Worm (Caenorhabditis elegans) whole organism, L1 larva: ENCODE results near the gene srxa-11.

Experiments used
- C16A3.4 ChIP-seq: fragments of 150-350 bp; optimal IDR thresholded peaks from 2 replicates; lab custom pipeline; 2014; ENCODE audit warnings: missing biosample characterization, missing genetic modification characterization
- C34B4.2 ChIP-seq: sonication (generic microtip); optimal IDR thresholded peaks from 2 replicates; lab custom pipeline; 2017; ENCODE audit warnings: mild to moderate bottlenecking, missing genetic modification characterization, missing compliant biosample characterization
- Y116A8C.19 ChIP-seq: sonication (generic microtip); optimal IDR thresholded peaks from 2 replicates; lab custom pipeline; 2016; ENCODE audit warnings: missing compliant biosample characterization, missing genetic modification characterization, borderline replicate concordance
- aha-1 ChIP-seq: fragments of 150-350 bp; optimal IDR thresholded peaks from 2 replicates; lab custom pipeline; 2014; ENCODE audit warnings: missing biosample characterization, missing genetic modification characterization
- blmp-1 ChIP-seq: fragments of 150-350 bp; optimal IDR thresholded peaks from 2 replicates; lab custom pipeline; 2014; ENCODE audit warnings: missing biosample characterization, missing genetic modification characterization
- ceh-90 ChIP-seq: sonication (generic microtip); optimal IDR thresholded peaks from 2 replicates; lab custom pipeline; 2016; ENCODE audit warnings: missing genetic modification characterization, missing compliant biosample characterization
- ces-1 ChIP-seq: fragments of 150-350 bp; optimal IDR thresholded peaks from 2 replicates; lab custom pipeline; 2014; ENCODE audit warnings: missing biosample characterization, missing genetic modification reagents, missing genetic modification characterization
- dpl-1 ChIP-seq, 3 experiments: fragments of 150-350 bp in 2 of 3; sonication (generic microtip) in 1 of 3; optimal IDR thresholded peaks; 2 replicates each; lab custom pipeline; 2014 to 2017; ENCODE audit warnings: missing biosample characterization in 3 of 3, missing genetic modification characterization in 3 of 3, missing genetic modification reagents in 3 of 3
- efl-1 ChIP-seq, 4 experiments: fragments of 150-350 bp; optimal IDR thresholded peaks in 3 of 4; peaks in 1 of 4; 1 replicate in 1 of 4; 2 replicates in 3 of 4; lab custom pipeline; 2014; ENCODE audit warnings: missing biosample characterization in 2 of 4, missing genetic modification characterization in 2 of 4, missing genetic modification reagents in 2 of 4
- egl-13 ChIP-seq: sonication (generic microtip); optimal IDR thresholded peaks from 2 replicates; lab custom pipeline; 2016; ENCODE audit warnings: missing genotype, missing genetic modification reagents, missing genetic modification characterization, missing compliant biosample characterization
- elt-2 ChIP-seq: sonication (generic microtip); optimal IDR thresholded peaks from 2 replicates; lab custom pipeline; 2016; ENCODE audit warnings: missing genetic modification characterization, mild to moderate bottlenecking, inconsistent platforms, missing compliant biosample characterization, missing genetic modification reagents
- fkh-10 ChIP-seq: sonication (generic microtip); optimal IDR thresholded peaks from 2 replicates; lab custom pipeline; 2017; ENCODE audit warnings: missing biosample characterization, missing genetic modification reagents, missing genetic modification characterization
- fos-1 ChIP-seq: fragments of 150-350 bp; optimal IDR thresholded peaks from 2 replicates; lab custom pipeline; 2014; ENCODE audit warnings: missing biosample characterization, missing genetic modification characterization
- grh-1 ChIP-seq: fragments of 200-800 bp; sonication (Bioruptor generic); IDR thresholded peaks from 2 replicates; pipeline ENCODE4 v1.3.6; 2022; ENCODE audit warnings: missing genetic modification reagents, missing genetic modification characterization, missing compliant biosample characterization
- hpl-2 ChIP-seq: fragments of 150-350 bp; optimal IDR thresholded peaks from 2 replicates; lab custom pipeline; 2014; ENCODE audit warnings: missing biosample characterization, missing genetic modification reagents, missing genetic modification characterization
- isw-1 ChIP-seq: fragments of 200-800 bp; sonication (Bioruptor generic); IDR thresholded peaks from 2 replicates; pipeline ENCODE4 v1.3.6; 2022; ENCODE audit warnings: missing genetic modification characterization, missing compliant biosample characterization
- jun-1 ChIP-seq: fragments of 150-350 bp; optimal IDR thresholded peaks from 2 replicates; lab custom pipeline; 2014; ENCODE audit warnings: missing biosample characterization, missing genetic modification reagents, missing genetic modification characterization
- lin-14 ChIP-seq: fragments of 200-800 bp; sonication (Bioruptor generic); optimal IDR thresholded peaks from 2 replicates; lab custom pipeline; 2018; ENCODE audit warnings: mild to moderate bottlenecking, missing genetic modification characterization, moderate library complexity, missing compliant biosample characterization
- lin-35 ChIP-seq, 2 experiments: fragments of 150-350 bp; optimal IDR thresholded peaks; 2 replicates each; lab custom pipeline; 2014; ENCODE audit warnings: missing biosample characterization in 2 of 2, missing genetic modification characterization in 2 of 2, missing genetic modification reagents in 2 of 2
- lsy-2 ChIP-seq, 2 experiments: fragments of 150-350 bp; optimal IDR thresholded peaks; 2 replicates each; lab custom pipeline; 2014; ENCODE audit warnings: missing biosample characterization in 2 of 2, missing genetic modification characterization in 2 of 2
- mab-9 ChIP-seq: fragments of 200-800 bp; sonication (Bioruptor generic); IDR thresholded peaks from 2 replicates; pipeline ENCODE4 v1.3.6; 2022; ENCODE audit warnings: missing genetic modification reagents, missing genetic modification characterization, missing compliant biosample characterization
- mef-2 ChIP-seq: fragments of 150-350 bp; optimal IDR thresholded peaks from 2 replicates; lab custom pipeline; 2014; ENCODE audit warnings: missing biosample characterization, missing genetic modification characterization
- mep-1 ChIP-seq: fragments of 150-350 bp; optimal IDR thresholded peaks from 2 replicates; lab custom pipeline; 2014; ENCODE audit warnings: missing biosample characterization, missing genetic modification characterization
- nhr-11 ChIP-seq: fragments of 150-350 bp; optimal IDR thresholded peaks from 2 replicates; lab custom pipeline; 2014; ENCODE audit warnings: missing biosample characterization, missing genetic modification characterization
- nhr-20 ChIP-seq: sonication (generic microtip); optimal IDR thresholded peaks from 2 replicates; lab custom pipeline; 2016; ENCODE audit warnings: mild to moderate bottlenecking, missing genetic modification characterization, missing compliant biosample characterization
- nhr-237 ChIP-seq: fragments of 150-350 bp; optimal IDR thresholded peaks from 2 replicates; lab custom pipeline; 2014; ENCODE audit warnings: missing biosample characterization, missing genetic modification characterization
- nhr-47 ChIP-seq: sonication (generic microtip); optimal IDR thresholded peaks from 2 replicates; lab custom pipeline; 2016; ENCODE audit warnings: mild to moderate bottlenecking, missing genetic modification characterization, moderate library complexity, missing compliant biosample characterization
- nhr-76 ChIP-seq: sonication (generic microtip); optimal IDR thresholded peaks from 2 replicates; lab custom pipeline; 2017; ENCODE audit warnings: missing biosample characterization, missing genetic modification characterization
- nhr-84 ChIP-seq: sonication (generic microtip); optimal IDR thresholded peaks from 2 replicates; lab custom pipeline; 2017; ENCODE audit warnings: missing biosample characterization, missing genetic modification characterization
- pag-3 ChIP-seq: sonication (generic microtip); optimal IDR thresholded peaks from 2 replicates; lab custom pipeline; 2017; ENCODE audit warnings: missing genetic modification characterization, mild to moderate bottlenecking, missing compliant biosample characterization, antibody characterized with exemption, borderline replicate concordance; ENCODE audit not compliant: insufficient read depth
- pqm-1 ChIP-seq: sonication (generic microtip); optimal IDR thresholded peaks from 3 replicates; lab custom pipeline; 2017; ENCODE audit warnings: missing biosample characterization, missing genetic modification characterization
- rnt-1 ChIP-seq: sonication (generic microtip); optimal IDR thresholded peaks from 2 replicates; lab custom pipeline; 2016; ENCODE audit warnings: mild to moderate bottlenecking, missing genetic modification characterization, moderate library complexity, missing compliant biosample characterization
- snpc-4 ChIP-seq: fragments of 150-350 bp; optimal IDR thresholded peaks from 2 replicates; lab custom pipeline; 2014; ENCODE audit warnings: missing biosample characterization, missing genetic modification characterization
- snu-23 ChIP-seq: sonication (generic microtip); optimal IDR thresholded peaks from 2 replicates; lab custom pipeline; 2016; ENCODE audit warnings: missing genetic modification characterization, missing compliant biosample characterization
- tlp-1 ChIP-seq: fragments of 150-350 bp; optimal IDR thresholded peaks from 2 replicates; lab custom pipeline; 2014; ENCODE audit warnings: missing biosample characterization, missing genetic modification characterization
- unc-86 ChIP-seq: sonication (generic microtip); optimal IDR thresholded peaks from 2 replicates; lab custom pipeline; 2016; ENCODE audit warnings: missing genetic modification characterization, missing compliant biosample characterization
- xbp-1 ChIP-seq: sonication (generic microtip); optimal IDR thresholded peaks from 2 replicates; lab custom pipeline; 2016; ENCODE audit warnings: missing genetic modification characterization, missing compliant biosample characterization
- ztf-4 ChIP-seq: fragments of 150-350 bp; optimal IDR thresholded peaks from 2 replicates; lab custom pipeline; 2014; ENCODE audit warnings: missing biosample characterization, missing genetic modification characterization

The srxa-11 gene

DNA sequence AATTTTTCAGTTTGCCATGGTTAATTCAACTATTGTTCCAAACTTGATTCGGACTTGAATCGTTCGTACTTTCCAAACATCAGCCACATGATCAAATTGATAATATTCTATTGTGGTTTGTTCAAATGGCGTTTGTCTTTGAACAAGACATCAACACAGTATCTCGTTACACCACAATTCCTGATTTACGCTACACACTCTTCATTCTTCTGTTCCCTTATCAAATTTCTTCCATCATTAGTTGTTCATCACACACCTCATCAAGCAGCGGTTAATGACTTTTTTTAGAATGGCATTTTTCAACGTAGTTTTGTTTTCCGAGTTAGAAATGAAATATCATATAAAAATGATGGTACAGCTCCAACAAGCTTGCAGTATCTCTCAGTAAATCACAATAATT, 45.7 kb upstream of the srxa-11 start (continued):
- TF ChIP-seq dpl-1 (GFP tag; optimal IDR thresholded peaks at IDR 0.05; lab: Kevin White, UChicago) = peak in 1 of 3 experiments; percentile 35
- TF ChIP-seq ceh-90 (tag; lab: Kevin White, UChicago) = no peak
- no peak for TF ChIP-seq aha-1 (tag; lab: Kevin White, UChicago)
- TF ChIP-seq hpl-2 (GFP tag; lab: Kevin White, UChicago) = no peak
- TF ChIP-seq unc-86 = no peak
- TF ChIP-seq lin-14 (GFP tag; lab: Kevin White, UChicago) = peak; percentile 46
- TF ChIP-seq isw-1 (GFP tag; lab: Robert Waterston, UW) = no peak
- no peak for TF ChIP-seq mab-9 (GFP tag; lab: Robert Waterston, UW)
- TF ChIP-seq nhr-20 (tag; lab: Kevin White, UChicago) = peak; percentile 48
- no peak for TF ChIP-seq jun-1 (tag; lab: Kevin White, UChicago)
- no peak for TF ChIP-seq ztf-4
- no peak for TF ChIP-seq Y116A8C.19 (tag; lab: Kevin White, UChicago)
- TF ChIP-seq xbp-1 = no peak
- no peak for TF ChIP-seq pqm-1 (tag; lab: Kevin White, UChicago)
- TF ChIP-seq pag-3 (tag; lab: Kevin White, UChicago) = peak; percentile 42
- TF ChIP-seq grh-1 (GFP tag; lab: Robert Waterston, UW) = no peak
- TF ChIP-seq snpc-4 (tag; lab: Kevin White, UChicago) = no peak
- no peak for TF ChIP-seq nhr-11 (tag; lab: Kevin White, UChicago)
- no peak for TF ChIP-seq nhr-76 (tag; lab: Kevin White, UChicago)
- no peak for TF ChIP-seq nhr-237
- no peak for TF ChIP-seq mef-2 (tag; lab: Kevin White, UChicago)
- TF ChIP-seq C34B4.2 (tag; lab: Kevin White, UChicago) = no peak
- no peak for TF ChIP-seq mep-1
- no peak for TF ChIP-seq nhr-47 (tag; lab: Kevin White, UChicago)
- TF ChIP-seq ces-1 = no peak
- no peak for TF ChIP-seq egl-13
- TF ChIP-seq fkh-10 (GFP tag; lab: Kevin White, UChicago) = no peak
- TF ChIP-seq nhr-84 (tag; lab: Kevin White, UChicago) = no peak

DNA sequence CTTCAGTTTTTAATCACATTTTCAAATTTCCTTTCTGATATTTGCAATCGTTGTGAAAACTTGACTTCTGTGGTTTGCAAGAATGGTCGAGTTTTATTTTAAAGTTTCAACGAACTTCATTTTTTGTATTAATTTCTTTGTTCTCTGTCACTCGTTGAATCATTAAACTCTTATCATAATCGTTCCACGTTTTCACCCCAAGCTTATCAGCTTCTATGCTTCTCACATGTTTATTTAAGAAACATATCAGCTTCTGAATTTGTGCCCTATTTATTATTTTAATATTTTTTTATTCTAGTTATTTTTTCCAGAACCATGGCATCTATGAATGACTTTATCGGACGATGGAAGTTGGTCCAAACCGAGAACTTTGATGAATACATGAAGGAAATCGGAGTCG, 44.7 kb upstream of the srxa-11 start, which contains the start of gene lbp-7:
Gene lbp-7 (plus strand): TSS at position 312 of the 400 bp plus-strand sequence.
- TF ChIP-seq nhr-20 (tag; lab: Kevin White, UChicago) = peak; percentile 5
- TF ChIP-seq elt-2 (tag; lab: Kevin White, UChicago) = peak; percentile 86
- no peak for TF ChIP-seq pag-3 (tag; lab: Kevin White, UChicago)
- peak; percentile 8 for TF ChIP-seq tlp-1 (tag; lab: Kevin White, UChicago)

DNA sequence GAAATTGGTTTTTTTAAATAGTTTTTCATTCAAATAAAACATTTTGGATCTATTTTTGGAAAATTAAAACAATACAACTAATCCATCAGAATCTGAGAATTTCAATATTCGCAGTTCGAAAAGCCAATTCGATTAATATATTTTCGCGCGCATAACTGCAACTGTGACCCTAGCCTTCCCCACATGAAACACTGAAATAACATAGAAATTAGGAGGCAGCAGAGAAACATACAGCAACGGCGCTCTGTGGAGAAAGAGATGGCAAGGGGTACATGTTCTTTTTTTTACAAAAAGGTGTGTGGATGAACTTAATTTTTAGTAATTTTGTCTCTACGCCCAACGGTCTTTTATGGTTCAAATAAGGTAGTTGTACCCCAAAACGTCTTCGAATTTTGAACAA, 43.8 kb upstream of the srxa-11 start:
- TF ChIP-seq lin-14 (GFP tag; lab: Kevin White, UChicago) (peak; percentile 58), dpl-1 (GFP tag; optimal IDR thresholded peaks at IDR 0.05; lab: Kevin White, UChicago) (peak; percentile 6 to 62 (median 56)), lin-35 (GFP tag; optimal IDR thresholded peaks at IDR 0.05; lab: Kevin White, UChicago) (peak; percentile 19 to 55), efl-1 (optimal IDR thresholded peaks at IDR 0.05; lab: Kevin White, UChicago) (peak; percentile 39 to 54), efl-1 (GFP tag; optimal IDR thresholded peaks at IDR 0.05 in 1 of 2; lab: Kevin White, UChicago) (peak; percentile 57 to 87), fos-1 (tag; lab: Kevin White, UChicago) (no peak), blmp-1 (peak; percentile 4), rnt-1 (peak; percentile 3), lsy-2 (tag; optimal IDR thresholded peaks at IDR 0.05; lab: Kevin White, UChicago) (peak in 1 of 2 experiments; percentile 41), C16A3.4 (no peak), snu-23 (GFP tag; lab: Kevin White, UChicago) (peak; percentile 15)
- TF ChIP-seq, all 84 proteins: peak for 8
